Worm (Caenorhabditis elegans) whole organism, late embryonic: Measurements from ENCODE around the gene C55C3.73.

Source experiments
- ama-1 ChIP-seq: fragments of 150-350 bp; optimal IDR thresholded peaks from 2 replicates; lab custom pipeline; 2014
- ceh-31 ChIP-seq: sonication (generic microtip); optimal IDR thresholded peaks from 2 replicates; lab custom pipeline; 2016; ENCODE audit warnings: missing genetic modification characterization, missing compliant biosample characterization
- ceh-9 ChIP-seq: sonication (generic microtip); optimal IDR thresholded peaks from 2 replicates; lab custom pipeline; 2016; ENCODE audit warnings: mild to moderate bottlenecking, missing genetic modification characterization, inconsistent platforms, missing compliant biosample characterization
- hlh-30 ChIP-seq: sonication (generic microtip); optimal IDR thresholded peaks from 2 replicates; lab custom pipeline; 2017; ENCODE audit warnings: antibody characterized with exemption, missing genetic modification characterization, missing compliant biosample characterization; ENCODE audit not compliant: insufficient read depth
- hlh-8 ChIP-seq: sonication (generic microtip); optimal IDR thresholded peaks from 2 replicates; lab custom pipeline; 2016; ENCODE audit warnings: missing genotype, missing genetic modification characterization, missing compliant biosample characterization
- nfya-1 ChIP-seq: sonication (generic microtip); optimal IDR thresholded peaks from 2 replicates; lab custom pipeline; 2017; ENCODE audit warnings: missing genetic modification characterization, mild to moderate bottlenecking, missing compliant biosample characterization, antibody characterized with exemption, moderate library complexity
- sox-2 ChIP-seq: fragments of 200-800 bp; sonication (Bioruptor generic); IDR thresholded peaks from 2 replicates; pipeline ENCODE4 v1.3.6; 2022; ENCODE audit warnings: missing genetic modification reagents, missing genetic modification characterization, missing compliant biosample characterization
- syd-9 ChIP-seq: sonication (generic microtip); optimal IDR thresholded peaks from 2 replicates; lab custom pipeline; 2016; ENCODE audit warnings: mild to moderate bottlenecking, missing genetic modification characterization, moderate library complexity, missing compliant biosample characterization
- tbx-2 ChIP-seq: sonication (generic microtip); optimal IDR thresholded peaks from 2 replicates; lab custom pipeline; 2016; ENCODE audit warnings: missing genetic modification characterization, missing compliant biosample characterization
- tbx-7 ChIP-seq: sonication (generic microtip); optimal IDR thresholded peaks from 2 replicates; lab custom pipeline; 2016; ENCODE audit warnings: missing genotype, missing genetic modification characterization, missing compliant biosample characterization

ce11 chrIV:5654203-5654602 lies 49.0 kb downstream of the C55C3.73 start:
- TF ChIP-seq ceh-31 (tag; lab: Kevin White, UChicago) (no peak), hlh-8 (tag; lab: Kevin White, UChicago) (no peak), syd-9 (tag; lab: Kevin White, UChicago) (no peak), sox-2 (GFP tag; lab: Robert Waterston, UW) (no peak), nfya-1 (tag; lab: Kevin White, UChicago) (no peak), ama-1 (no peak), tbx-2 (tag; lab: Kevin White, UChicago) (no peak), ceh-9 (tag; lab: Kevin White, UChicago) (no peak), tbx-7 (tag; lab: Kevin White, UChicago) (no peak), hlh-30 (no peak)
